Worm (Caenorhabditis elegans) whole organism, young adult: ENCODE measurements around the gene C09B9.7.

Source experiments
- B0019.2 ChIP-seq: fragments of 200-800 bp; sonication (Bioruptor generic); conservative IDR thresholded peaks from 2 replicates; pipeline ENCODE4 v1.3.6; 2022; ENCODE audit warnings: missing genetic modification reagents, missing genetic modification characterization, missing compliant biosample characterization
- C17E4.6 ChIP-seq: fragments of 200-800 bp; sonication (Bioruptor generic); IDR thresholded peaks from 2 replicates; pipeline ENCODE4 v1.3.6; 2022; ENCODE audit warnings: missing genetic modification reagents, missing genetic modification characterization, missing compliant biosample characterization
- D2030.7 ChIP-seq: fragments of 200-800 bp; sonication (Bioruptor generic); IDR thresholded peaks from 2 replicates; pipeline ENCODE4 v1.3.6; 2022; ENCODE audit warnings: missing genetic modification reagents, missing genetic modification characterization, missing compliant biosample characterization
- F33H1.4 ChIP-seq: fragments of 200-800 bp; sonication (Bioruptor generic); IDR thresholded peaks from 2 replicates; pipeline ENCODE4 v1.3.6; 2022; ENCODE audit warnings: missing genetic modification reagents, missing genetic modification characterization, missing compliant biosample characterization
- F39B2.1 ChIP-seq: fragments of 200-800 bp; sonication (Bioruptor generic); IDR thresholded peaks from 2 replicates; pipeline ENCODE4 v1.3.6; 2022; ENCODE audit warnings: missing genetic modification reagents, missing genetic modification characterization, missing compliant biosample characterization
- F52B5.7 ChIP-seq: sonication (generic microtip); optimal IDR thresholded peaks from 2 replicates; lab custom pipeline; 2016; ENCODE audit warnings: mild to moderate bottlenecking, missing genetic modification characterization, missing compliant biosample characterization
- F57A8.1 ChIP-seq: fragments of 200-800 bp; sonication (Bioruptor generic); optimal IDR thresholded peaks from 2 replicates; lab custom pipeline; 2018; ENCODE audit warnings: mild to moderate bottlenecking, missing genetic modification characterization, moderate library complexity, missing compliant biosample characterization
- K11D2.4 ChIP-seq: fragments of 200-800 bp; sonication (Bioruptor generic); IDR thresholded peaks from 2 replicates; pipeline ENCODE4 v1.3.6; 2022; ENCODE audit warnings: missing genetic modification reagents, missing genetic modification characterization, missing compliant biosample characterization
- T07F8.4 ChIP-seq: sonication (generic microtip); optimal IDR thresholded peaks from 2 replicates; lab custom pipeline; 2016; ENCODE audit warnings: mild to moderate bottlenecking, missing genetic modification characterization, moderate library complexity, missing compliant biosample characterization
- Y53G8AR.9 ChIP-seq: fragments of 200-800 bp; sonication (Bioruptor generic); conservative IDR thresholded peaks from 2 replicates; pipeline ENCODE4 v1.3.6; 2022; ENCODE audit warnings: missing genetic modification reagents, missing genetic modification characterization, missing compliant biosample characterization
- Y56A3A.18 ChIP-seq: fragments of 200-800 bp; sonication (Bioruptor generic); IDR thresholded peaks from 2 replicates; pipeline ENCODE4 v1.3.6; 2022; ENCODE audit warnings: missing genetic modification reagents, missing genetic modification characterization, missing compliant biosample characterization
- Y67H2A.10 ChIP-seq: fragments of 200-800 bp; sonication (Bioruptor generic); conservative IDR thresholded peaks from 2 replicates; pipeline ENCODE4 v1.3.6; 2022; ENCODE audit warnings: missing genetic modification reagents, missing genetic modification characterization, missing compliant biosample characterization
- akir-1 ChIP-seq: fragments of 200-800 bp; sonication (Bioruptor generic); optimal IDR thresholded peaks from 2 replicates; lab custom pipeline; 2018; ENCODE audit warnings: mild to moderate bottlenecking, missing genetic modification characterization, moderate library complexity, missing compliant biosample characterization
- ama-1 ChIP-seq, 3 experiments: fragments of 150-350 bp in 1 of 3; sonication (generic microtip) in 2 of 3; optimal IDR thresholded peaks; 2 replicates each; lab custom pipeline; 2014 to 2018; ENCODE audit warnings: missing biosample characterization in 2 of 3, missing genetic modification characterization in 2 of 3, missing genetic modification reagents in 2 of 3
- aptf-3 ChIP-seq: fragments of 200-800 bp; sonication (Bioruptor generic); IDR thresholded peaks from 2 replicates; pipeline ENCODE4 v1.3.6; 2022; ENCODE audit warnings: missing genetic modification characterization, missing compliant biosample characterization
- attf-5 ChIP-seq: fragments of 200-800 bp; sonication (Bioruptor generic); optimal IDR thresholded peaks from 2 replicates; lab custom pipeline; 2018; ENCODE audit warnings: mild to moderate bottlenecking, missing genetic modification characterization, missing compliant biosample characterization
- attf-6 ChIP-seq: fragments of 200-800 bp; sonication (Bioruptor generic); IDR thresholded peaks from 2 replicates; pipeline ENCODE4 v1.3.6; 2022; ENCODE audit warnings: missing genetic modification reagents, missing genetic modification characterization, missing compliant biosample characterization
- bed-2 ChIP-seq: fragments of 200-800 bp; sonication (Bioruptor generic); IDR thresholded peaks from 2 replicates; pipeline ENCODE4 v1.3.6; 2022; ENCODE audit warnings: missing genetic modification reagents, missing genetic modification characterization, missing compliant biosample characterization
- ceh-27 ChIP-seq: fragments of 200-800 bp; sonication (Bioruptor generic); optimal IDR thresholded peaks from 2 replicates; lab custom pipeline; 2018; ENCODE audit warnings: mild to moderate bottlenecking, missing genetic modification characterization, moderate library complexity, missing compliant biosample characterization
- ceh-40 ChIP-seq: fragments of 200-800 bp; sonication (Bioruptor generic); IDR thresholded peaks from 2 replicates; pipeline ENCODE4 v1.3.6; 2022; ENCODE audit warnings: missing genetic modification characterization, missing compliant biosample characterization
- ceh-58 ChIP-seq: fragments of 200-800 bp; sonication (Bioruptor generic); IDR thresholded peaks from 2 replicates; pipeline ENCODE4 v1.3.6; 2022; ENCODE audit warnings: missing genetic modification characterization, missing compliant biosample characterization
- chd-7 ChIP-seq: sonication (generic microtip); optimal IDR thresholded peaks from 2 replicates; lab custom pipeline; 2016; ENCODE audit warnings: mild to moderate bottlenecking, missing genetic modification characterization, moderate library complexity, missing compliant biosample characterization
- die-1 ChIP-seq: sonication (generic microtip); optimal IDR thresholded peaks from 2 replicates; lab custom pipeline; 2016; ENCODE audit warnings: missing genotype, mild to moderate bottlenecking, missing genetic modification characterization, missing compliant biosample characterization
- dpff-1 ChIP-seq: sonication (generic microtip); optimal IDR thresholded peaks from 2 replicates; lab custom pipeline; 2017; ENCODE audit warnings: mild to moderate bottlenecking, missing genetic modification characterization, missing compliant biosample characterization
- egl-18 ChIP-seq: fragments of 200-800 bp; sonication (Bioruptor generic); IDR thresholded peaks from 2 replicates; pipeline ENCODE4 v1.3.6; 2022; ENCODE audit warnings: missing genetic modification reagents, missing genetic modification characterization, missing compliant biosample characterization
- fkh-3 ChIP-seq: sonication (generic microtip); optimal IDR thresholded peaks from 2 replicates; lab custom pipeline; 2016; ENCODE audit warnings: mild to moderate bottlenecking, missing genetic modification characterization, missing compliant biosample characterization
- hlh-12 ChIP-seq: sonication (generic microtip); optimal IDR thresholded peaks from 2 replicates; lab custom pipeline; 2016; ENCODE audit warnings: missing genetic modification characterization, missing compliant biosample characterization
- hmg-1.2 ChIP-seq: fragments of 200-800 bp; sonication (Bioruptor generic); IDR thresholded peaks from 2 replicates; pipeline ENCODE4 v1.3.6; 2022; ENCODE audit warnings: missing genetic modification reagents, missing genetic modification characterization, missing compliant biosample characterization
- lin-26 ChIP-seq: fragments of 200-800 bp; sonication (Bioruptor generic); IDR thresholded peaks from 2 replicates; pipeline ENCODE4 v1.3.6; 2022; ENCODE audit warnings: missing genetic modification reagents, missing genetic modification characterization, missing compliant biosample characterization
- lin-35 ChIP-seq, 3 experiments: fragments of 150-350 bp in 2 of 3; sonication (generic microtip) in 1 of 3; optimal IDR thresholded peaks; 2 replicates each; lab custom pipeline; 2014 to 2018; ENCODE audit warnings: missing biosample characterization in 3 of 3, missing genetic modification characterization in 3 of 3, missing genetic modification reagents in 3 of 3
- nfyb-1 ChIP-seq: fragments of 200-800 bp; sonication (Bioruptor generic); IDR thresholded peaks from 2 replicates; pipeline ENCODE4 v1.3.6; 2022; ENCODE audit warnings: missing genetic modification reagents, missing genetic modification characterization, missing compliant biosample characterization
- nhr-179 ChIP-seq: sonication (generic microtip); optimal IDR thresholded peaks from 2 replicates; lab custom pipeline; 2016; ENCODE audit warnings: mild to moderate bottlenecking, missing genetic modification characterization, missing compliant biosample characterization
- pbrm-1 ChIP-seq: fragments of 200-800 bp; sonication (Bioruptor generic); IDR thresholded peaks from 2 replicates; pipeline ENCODE4 v1.3.6; 2022; ENCODE audit warnings: missing genetic modification reagents, missing genetic modification characterization, missing compliant biosample characterization
- pha-4 ChIP-seq: fragments of 150-350 bp; sonication (generic microtip); optimal IDR thresholded peaks from 2 replicates; lab custom pipeline; 2014; ENCODE audit warnings: missing biosample characterization, missing genetic modification reagents, missing genetic modification characterization
- rcor-1 ChIP-seq: fragments of 200-800 bp; sonication (Bioruptor generic); IDR thresholded peaks from 2 replicates; pipeline ENCODE4 v1.3.6; 2022; ENCODE audit warnings: missing genetic modification reagents, missing genetic modification characterization, missing compliant biosample characterization
- rec-8 ChIP-seq, 2 experiments: sonication (generic microtip); optimal IDR thresholded peaks; 2 replicates each; lab custom pipeline; 2016; ENCODE audit warnings: mild to moderate bottlenecking in 2 of 2, missing genetic modification characterization in 2 of 2, missing genetic modification reagents in 2 of 2, missing genotype in 2 of 2, missing biosample characterization in 1 of 2, missing compliant biosample characterization in 1 of 2, moderate library complexity in 1 of 2
- repo-1 ChIP-seq: sonication (generic microtip); optimal IDR thresholded peaks from 2 replicates; lab custom pipeline; 2017; ENCODE audit warnings: mild to moderate bottlenecking, missing genetic modification characterization, missing compliant biosample characterization
- rpc-1 ChIP-seq, 2 experiments: fragments of 150-350 bp in 1 of 2; sonication (generic microtip) in 1 of 2; optimal IDR thresholded peaks; 2 replicates each; lab custom pipeline; 2014 to 2018; ENCODE audit warnings: missing biosample characterization in 1 of 2, missing genetic modification characterization in 1 of 2, missing genetic modification reagents in 1 of 2, missing genotype in 1 of 2
- snpc-1.3 ChIP-seq: sonication (generic microtip); optimal IDR thresholded peaks from 2 replicates; lab custom pipeline; 2017; ENCODE audit warnings: missing genetic modification characterization, mild to moderate bottlenecking, missing compliant biosample characterization, antibody characterized with exemption, moderate library complexity, missing genotype, missing genetic modification reagents; ENCODE audit not compliant: insufficient read depth
- somi-1 ChIP-seq: fragments of 200-800 bp; sonication (Bioruptor generic); optimal IDR thresholded peaks from 2 replicates; lab custom pipeline; 2018; ENCODE audit warnings: mild to moderate bottlenecking, missing genetic modification characterization, missing compliant biosample characterization
- sptf-2 ChIP-seq: fragments of 200-800 bp; sonication (Bioruptor generic); optimal IDR thresholded peaks from 2 replicates; lab custom pipeline; 2018; ENCODE audit warnings: mild to moderate bottlenecking, missing genetic modification characterization, missing compliant biosample characterization
- tbp1 ChIP-seq: fragments of 200-800 bp; sonication (Bioruptor generic); optimal IDR thresholded peaks from 2 replicates; lab custom pipeline; 2018; ENCODE audit warnings: mild to moderate bottlenecking, missing genetic modification characterization, missing compliant biosample characterization
- tlf-1 ChIP-seq: fragments of 200-800 bp; sonication (Bioruptor generic); optimal IDR thresholded peaks from 2 replicates; lab custom pipeline; 2018; ENCODE audit warnings: mild to moderate bottlenecking, missing genetic modification characterization, missing compliant biosample characterization
- ztf-18 ChIP-seq: sonication (generic microtip); optimal IDR thresholded peaks from 2 replicates; lab custom pipeline; 2016; ENCODE audit warnings: missing genotype, mild to moderate bottlenecking, missing genetic modification characterization, missing compliant biosample characterization
- ztf-22 ChIP-seq: fragments of 200-800 bp; sonication (Bioruptor generic); optimal IDR thresholded peaks from 2 replicates; lab custom pipeline; 2018; ENCODE audit warnings: mild to moderate bottlenecking, missing genetic modification characterization, moderate library complexity, missing compliant biosample characterization
- ztf-3 ChIP-seq: fragments of 200-800 bp; sonication (Bioruptor generic); optimal IDR thresholded peaks from 2 replicates; lab custom pipeline; 2018; ENCODE audit warnings: mild to moderate bottlenecking, missing genetic modification characterization, missing compliant biosample characterization
- ztf-6 ChIP-seq: fragments of 200-800 bp; sonication (Bioruptor generic); IDR thresholded peaks from 2 replicates; pipeline ENCODE4 v1.3.6; 2022; ENCODE audit warnings: missing genetic modification reagents, missing genetic modification characterization, missing compliant biosample characterization

The C09B9.7 gene

DNA sequence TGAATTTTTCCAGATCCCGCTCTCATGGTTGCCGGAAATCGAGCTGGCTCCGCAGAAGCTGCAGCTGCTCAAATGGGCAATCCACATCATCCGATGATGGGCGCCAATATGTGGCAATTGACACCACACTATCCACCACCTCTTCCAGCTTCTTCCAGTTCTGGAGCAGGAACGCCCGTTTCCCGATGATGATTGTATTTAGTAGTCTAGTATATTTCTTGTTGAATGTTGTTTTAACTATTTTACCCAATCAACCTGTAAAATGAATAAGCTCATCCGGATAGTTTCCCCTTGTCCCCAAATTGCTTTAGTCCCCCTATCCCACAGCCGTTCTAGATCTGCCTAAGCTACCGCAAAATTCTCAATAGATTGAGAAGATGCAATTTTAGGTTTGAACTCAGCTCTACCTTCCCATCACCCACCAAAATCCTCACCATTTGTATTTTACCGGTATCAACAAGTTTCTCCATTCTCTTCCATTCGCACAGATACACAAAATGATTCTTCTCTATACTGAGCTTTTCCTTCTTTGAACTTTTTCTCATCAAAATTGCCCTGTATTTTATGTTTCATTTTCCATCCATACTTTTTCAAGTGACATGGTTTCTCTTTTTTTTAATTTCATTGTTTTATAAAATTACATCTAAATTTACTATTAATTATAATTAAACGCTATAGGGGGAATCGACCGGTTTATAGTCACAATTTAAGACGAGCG is 25.5 kb upstream of the C09B9.7 start (continued):
- TF ChIP-seq ceh-27 (no peak), ztf-3 (no peak), dpff-1 (no peak), bed-2 (GFP tag; lab: Robert Waterston, UW) (no peak), K11D2.4 (GFP tag; lab: Robert Waterston, UW) (no peak), snpc-1.3 (tag; lab: Kevin White, UChicago) (no peak), ztf-18 (tag; lab: Kevin White, UChicago) (no peak), lin-35 (GFP tag; optimal IDR thresholded peaks at IDR 0.05; lab: Kevin White, UChicago) (no peak), die-1 (no peak), nfyb-1 (no peak), C17E4.6 (no peak), pbrm-1 (GFP tag; lab: Robert Waterston, UW) (no peak), T07F8.4 (tag; lab: Kevin White, UChicago) (no peak), ceh-58 (GFP tag; lab: Robert Waterston, UW) (no peak), Y56A3A.18 (GFP tag; lab: Robert Waterston, UW) (peak; percentile 16; the same call in 1 of the 2 replicates), repo-1 (tag; lab: Kevin White, UChicago) (peak; percentile 74), ceh-40 (GFP tag; lab: Robert Waterston, UW) (0 out of 2 replicates have a peak, but pooled peaks have one; percentile 19), attf-5 (GFP tag; lab: Kevin White, UChicago) (no peak), F57A8.1 (GFP tag; lab: Kevin White, UChicago) (no peak), chd-7 (tag; lab: Kevin White, UChicago) (no peak), rec-8 (tag; optimal IDR thresholded peaks at IDR 0.05; lab: Kevin White, UChicago) (no peak), rpc-1 (optimal IDR thresholded peaks at IDR 0.05; lab: Kevin White, UChicago) (no peak), rpc-1 (tag; optimal IDR thresholded peaks at IDR 0.05; lab: Kevin White, UChicago) (no peak), akir-1 (GFP tag; lab: Kevin White, UChicago) (no peak), hlh-12 (tag; lab: Kevin White, UChicago) (no peak), tbp1 (no peak), pha-4 (tag; lab: Kevin White, UChicago) (no peak), sptf-2 (GFP tag; lab: Kevin White, UChicago) (no peak), hmg-1.2 (GFP tag; lab: Robert Waterston, UW) (no peak), egl-18 (no peak), lin-26 (GFP tag; lab: Robert Waterston, UW) (no peak), ztf-6 (GFP tag; lab: Robert Waterston, UW) (no peak), fkh-3 (tag; lab: Kevin White, UChicago) (no peak), F52B5.7 (peak; percentile 3), tlf-1 (GFP tag; lab: Kevin White, UChicago) (no peak), F39B2.1 (no peak), ama-1 (optimal IDR thresholded peaks at IDR 0.05; lab: Kevin White, UChicago) (no peak), ama-1 (GFP tag; optimal IDR thresholded peaks at IDR 0.05; lab: Kevin White, UChicago) (no peak), Y53G8AR.9 (GFP tag; lab: Robert Waterston, UW) (no peak), ztf-22 (GFP tag; lab: Kevin White, UChicago) (no peak), B0019.2 (GFP tag; lab: Robert Waterston, UW) (no peak), somi-1 (GFP tag; lab: Kevin White, UChicago) (no peak), Y67H2A.10 (no peak), nhr-179 (no peak), D2030.7 (GFP tag; lab: Robert Waterston, UW) (no peak), F33H1.4 (no peak), attf-6 (GFP tag; lab: Robert Waterston, UW) (no peak; the same call in 1 of the 2 replicates), aptf-3 (0 out of 2 replicates have a peak, but pooled peaks have one; percentile 15), rcor-1 (no peak)
